Fruit fly (Drosophila melanogaster) whole organism: ENCODE measurements around the gene tgy.

Source experiments
- CG8478 ChIP-seq: fragments of >200 bp; optimal IDR thresholded peaks from 2 replicates; lab custom pipeline; 2018; ENCODE audit warnings: inconsistent platforms
- EcR ChIP-seq, 2 experiments: fragments of >200 bp; optimal IDR thresholded peaks; 2 replicates each; lab custom pipeline; 2017; ENCODE audit warnings: missing biosample characterization in 2 of 2, missing genetic modification characterization in 2 of 2, missing genetic modification reagents in 2 of 2
- psq ChIP-seq: fragments of >200 bp; optimal IDR thresholded peaks from 2 replicates; lab custom pipeline; 2017

- TF ChIP-seq EcR (GFP tag; optimal IDR thresholded peaks at IDR 0.05; lab: Kevin White, UChicago) = no peak
- TF ChIP-seq psq (lab: Kevin White, UChicago) = no peak
- TF ChIP-seq CG8478 (lab: Kevin White, UChicago) = no peak
These were observed 19.4 kb upstream of the tgy start for dm6 chrX:19146421-19146952.
